Worm (Caenorhabditis elegans) whole organism, L1 larva: ENCODE data around the gene mdt-26.

ENCODE experiments used
- C34B4.2 ChIP-seq: sonication (generic microtip); optimal IDR thresholded peaks from 2 replicates; lab custom pipeline; 2017; ENCODE audit warnings: mild to moderate bottlenecking, missing genetic modification characterization, missing compliant biosample characterization
- F16B12.6 ChIP-seq: fragments of 150-350 bp; optimal IDR thresholded peaks from 2 replicates; lab custom pipeline; 2014; ENCODE audit warnings: missing biosample characterization, missing genetic modification characterization
- Y116A8C.19 ChIP-seq: sonication (generic microtip); optimal IDR thresholded peaks from 2 replicates; lab custom pipeline; 2016; ENCODE audit warnings: missing compliant biosample characterization, missing genetic modification characterization, borderline replicate concordance
- aha-1 ChIP-seq: fragments of 150-350 bp; optimal IDR thresholded peaks from 2 replicates; lab custom pipeline; 2014; ENCODE audit warnings: missing biosample characterization, missing genetic modification characterization
- aly-2 ChIP-seq: fragments of 150-350 bp; optimal IDR thresholded peaks from 2 replicates; lab custom pipeline; 2014; ENCODE audit warnings: missing biosample characterization, missing genetic modification characterization
- ama-1 ChIP-seq: fragments of 150-350 bp; optimal IDR thresholded peaks from 2 replicates; lab custom pipeline; 2014
- ceh-63 ChIP-seq: fragments of 200-800 bp; sonication (Bioruptor generic); optimal IDR thresholded peaks from 2 replicates; lab custom pipeline; 2018; ENCODE audit warnings: mild to moderate bottlenecking, missing genetic modification characterization, missing compliant biosample characterization
- ceh-82 ChIP-seq, 3 experiments: fragments of 150-350 bp in 1 of 3; sonication (generic microtip) in 2 of 3; optimal IDR thresholded peaks; 2 replicates each; lab custom pipeline; 2014 to 2017; ENCODE audit warnings: missing biosample characterization in 3 of 3, missing genetic modification characterization in 3 of 3
- ceh-88 ChIP-seq: fragments of 200-800 bp; sonication (Bioruptor generic); IDR thresholded peaks from 2 replicates; pipeline ENCODE4 v1.3.6; 2022; ENCODE audit warnings: missing genetic modification characterization, missing compliant biosample characterization
- ceh-90 ChIP-seq: sonication (generic microtip); optimal IDR thresholded peaks from 2 replicates; lab custom pipeline; 2016; ENCODE audit warnings: missing genetic modification characterization, missing compliant biosample characterization
- ces-1 ChIP-seq: fragments of 150-350 bp; optimal IDR thresholded peaks from 2 replicates; lab custom pipeline; 2014; ENCODE audit warnings: missing biosample characterization, missing genetic modification reagents, missing genetic modification characterization
- dsc-1 ChIP-seq: sonication (generic microtip); optimal IDR thresholded peaks from 2 replicates; lab custom pipeline; 2016; ENCODE audit warnings: mild to moderate bottlenecking, missing genetic modification characterization, missing compliant biosample characterization
- efl-3 ChIP-seq: fragments of 200-800 bp; sonication (Bioruptor generic); optimal IDR thresholded peaks from 2 replicates; lab custom pipeline; 2018; ENCODE audit warnings: mild to moderate bottlenecking, missing genetic modification characterization, missing compliant biosample characterization
- egl-13 ChIP-seq: sonication (generic microtip); optimal IDR thresholded peaks from 2 replicates; lab custom pipeline; 2016; ENCODE audit warnings: missing genotype, missing genetic modification reagents, missing genetic modification characterization, missing compliant biosample characterization
- egl-27 ChIP-seq, 2 experiments: fragments of 150-350 bp in 1 of 2; sonication (generic microtip); optimal IDR thresholded peaks; 3 replicates each; lab custom pipeline; 2017 to 2018; ENCODE audit warnings: missing biosample characterization in 2 of 2, missing genetic modification characterization in 2 of 2, missing genetic modification reagents in 2 of 2
- elt-3 ChIP-seq, 6 experiments: fragments of 150-350 bp in 1 of 6; sonication (generic microtip); optimal IDR thresholded peaks; 2 replicates each; lab custom pipeline; 2017 to 2018; ENCODE audit warnings: missing biosample characterization in 6 of 6, missing genetic modification characterization in 6 of 6, inconsistent platforms in 1 of 6
- ets-5 ChIP-seq: fragments of 200-800 bp; sonication (Bioruptor generic); IDR thresholded peaks from 2 replicates; pipeline ENCODE4 v1.3.6; 2022; ENCODE audit warnings: missing genetic modification characterization, missing compliant biosample characterization
- fkh-10 ChIP-seq: sonication (generic microtip); optimal IDR thresholded peaks from 2 replicates; lab custom pipeline; 2017; ENCODE audit warnings: missing biosample characterization, missing genetic modification reagents, missing genetic modification characterization
- fkh-4 ChIP-seq: sonication (generic microtip); optimal IDR thresholded peaks from 2 replicates; lab custom pipeline; 2016; ENCODE audit warnings: missing compliant biosample characterization, missing genetic modification characterization, borderline replicate concordance
- grh-1 ChIP-seq: fragments of 200-800 bp; sonication (Bioruptor generic); IDR thresholded peaks from 2 replicates; pipeline ENCODE4 v1.3.6; 2022; ENCODE audit warnings: missing genetic modification reagents, missing genetic modification characterization, missing compliant biosample characterization
- hlh-17 ChIP-seq: fragments of 200-800 bp; sonication (Bioruptor generic); optimal IDR thresholded peaks from 2 replicates; lab custom pipeline; 2018; ENCODE audit warnings: missing genetic modification characterization, mild to moderate bottlenecking, missing compliant biosample characterization, moderate library complexity, borderline replicate concordance
- hlh-4 ChIP-seq: sonication (generic microtip); optimal IDR thresholded peaks from 2 replicates; lab custom pipeline; 2016; ENCODE audit warnings: mild to moderate bottlenecking, missing genetic modification characterization, missing compliant biosample characterization
- hpl-2 ChIP-seq: fragments of 150-350 bp; optimal IDR thresholded peaks from 2 replicates; lab custom pipeline; 2014; ENCODE audit warnings: missing biosample characterization, missing genetic modification reagents, missing genetic modification characterization
- irx-1 ChIP-seq: sonication (generic microtip); optimal IDR thresholded peaks from 2 replicates; lab custom pipeline; 2016; ENCODE audit warnings: missing genetic modification characterization, missing compliant biosample characterization
- isw-1 ChIP-seq: fragments of 200-800 bp; sonication (Bioruptor generic); IDR thresholded peaks from 2 replicates; pipeline ENCODE4 v1.3.6; 2022; ENCODE audit warnings: missing genetic modification characterization, missing compliant biosample characterization
- jun-1 ChIP-seq: fragments of 150-350 bp; optimal IDR thresholded peaks from 2 replicates; lab custom pipeline; 2014; ENCODE audit warnings: missing biosample characterization, missing genetic modification reagents, missing genetic modification characterization
- lin-13 ChIP-seq: fragments of 150-350 bp; optimal IDR thresholded peaks from 2 replicates; lab custom pipeline; 2014; ENCODE audit warnings: missing biosample characterization, missing genetic modification reagents, missing genetic modification characterization
- lin-14 ChIP-seq: fragments of 200-800 bp; sonication (Bioruptor generic); optimal IDR thresholded peaks from 2 replicates; lab custom pipeline; 2018; ENCODE audit warnings: mild to moderate bottlenecking, missing genetic modification characterization, moderate library complexity, missing compliant biosample characterization
- lin-35 ChIP-seq, 2 experiments: fragments of 150-350 bp; optimal IDR thresholded peaks; 2 replicates each; lab custom pipeline; 2014; ENCODE audit warnings: missing biosample characterization in 2 of 2, missing genetic modification characterization in 2 of 2, missing genetic modification reagents in 2 of 2
- lin-39 ChIP-seq: fragments of 150-350 bp; optimal IDR thresholded peaks from 2 replicates; lab custom pipeline; 2014; ENCODE audit warnings: missing biosample characterization, missing genetic modification reagents, missing genetic modification characterization
- mef-2 ChIP-seq: fragments of 150-350 bp; optimal IDR thresholded peaks from 2 replicates; lab custom pipeline; 2014; ENCODE audit warnings: missing biosample characterization, missing genetic modification characterization
- nhr-11 ChIP-seq: fragments of 150-350 bp; optimal IDR thresholded peaks from 2 replicates; lab custom pipeline; 2014; ENCODE audit warnings: missing biosample characterization, missing genetic modification characterization
- nhr-12 ChIP-seq: sonication (generic microtip); optimal IDR thresholded peaks from 2 replicates; lab custom pipeline; 2017; ENCODE audit warnings: missing biosample characterization, missing genetic modification characterization
- nhr-19 ChIP-seq: fragments of 200-800 bp; sonication (Bioruptor generic); conservative IDR thresholded peaks from 2 replicates; pipeline ENCODE4 v1.3.6; 2022; ENCODE audit warnings: missing genetic modification characterization, missing compliant biosample characterization
- nhr-237 ChIP-seq: fragments of 150-350 bp; optimal IDR thresholded peaks from 2 replicates; lab custom pipeline; 2014; ENCODE audit warnings: missing biosample characterization, missing genetic modification characterization
- nhr-28 ChIP-seq: fragments of 150-350 bp; optimal IDR thresholded peaks from 2 replicates; lab custom pipeline; 2014; ENCODE audit warnings: missing biosample characterization, missing genetic modification characterization
- nhr-47 ChIP-seq: sonication (generic microtip); optimal IDR thresholded peaks from 2 replicates; lab custom pipeline; 2016; ENCODE audit warnings: mild to moderate bottlenecking, missing genetic modification characterization, moderate library complexity, missing compliant biosample characterization
- nhr-84 ChIP-seq: sonication (generic microtip); optimal IDR thresholded peaks from 2 replicates; lab custom pipeline; 2017; ENCODE audit warnings: missing biosample characterization, missing genetic modification characterization
- nhr-85 ChIP-seq: sonication (generic microtip); peaks from one replicate; lab custom pipeline; 2016; ENCODE audit warnings: missing genetic modification characterization, inconsistent platforms, missing compliant biosample characterization
- pag-3 ChIP-seq: sonication (generic microtip); optimal IDR thresholded peaks from 2 replicates; lab custom pipeline; 2017; ENCODE audit warnings: missing genetic modification characterization, mild to moderate bottlenecking, missing compliant biosample characterization, antibody characterized with exemption, borderline replicate concordance; ENCODE audit not compliant: insufficient read depth
- pax-3 ChIP-seq: fragments of 200-800 bp; sonication (Bioruptor generic); optimal IDR thresholded peaks from 2 replicates; lab custom pipeline; 2018; ENCODE audit warnings: mild to moderate bottlenecking, missing genetic modification characterization, moderate library complexity, missing compliant biosample characterization
- pqm-1 ChIP-seq: sonication (generic microtip); optimal IDR thresholded peaks from 3 replicates; lab custom pipeline; 2017; ENCODE audit warnings: missing biosample characterization, missing genetic modification characterization
- rnt-1 ChIP-seq: sonication (generic microtip); optimal IDR thresholded peaks from 2 replicates; lab custom pipeline; 2016; ENCODE audit warnings: mild to moderate bottlenecking, missing genetic modification characterization, moderate library complexity, missing compliant biosample characterization
- snu-23 ChIP-seq: sonication (generic microtip); optimal IDR thresholded peaks from 2 replicates; lab custom pipeline; 2016; ENCODE audit warnings: missing genetic modification characterization, missing compliant biosample characterization
- sox-4 ChIP-seq: sonication (generic microtip); optimal IDR thresholded peaks from 2 replicates; lab custom pipeline; 2016; ENCODE audit warnings: missing genetic modification characterization, missing compliant biosample characterization
- sup-37 ChIP-seq: fragments of 200-800 bp; sonication (Bioruptor generic); optimal IDR thresholded peaks from 2 replicates; lab custom pipeline; 2018; ENCODE audit warnings: mild to moderate bottlenecking, missing genetic modification characterization, missing compliant biosample characterization
- unc-30 ChIP-seq: sonication (generic microtip); optimal IDR thresholded peaks from 2 replicates; lab custom pipeline; 2017; ENCODE audit warnings: missing biosample characterization, missing genetic modification characterization
- unc-62 ChIP-seq: fragments of 150-350 bp; optimal IDR thresholded peaks from 2 replicates; lab custom pipeline; 2014; ENCODE audit warnings: missing biosample characterization, missing genetic modification reagents, missing genetic modification characterization
- unc-98 ChIP-seq: fragments of 200-800 bp; sonication (Bioruptor generic); IDR thresholded peaks from 2 replicates; pipeline ENCODE4 v1.3.6; 2022; ENCODE audit warnings: missing genetic modification characterization, missing compliant biosample characterization
- xbp-1 ChIP-seq: sonication (generic microtip); optimal IDR thresholded peaks from 2 replicates; lab custom pipeline; 2016; ENCODE audit warnings: missing genetic modification characterization, missing compliant biosample characterization
- zip-4 ChIP-seq: fragments of 200-800 bp; sonication (Bioruptor generic); optimal IDR thresholded peaks from 2 replicates; lab custom pipeline; 2018; ENCODE audit warnings: mild to moderate bottlenecking, missing genetic modification characterization, moderate library complexity, missing compliant biosample characterization
- ztf-11 ChIP-seq, 2 experiments: sonication (generic microtip); optimal IDR thresholded peaks; 2 replicates each; lab custom pipeline; 2016 to 2017; ENCODE audit warnings: missing genetic modification characterization in 2 of 2, missing biosample characterization in 1 of 2, missing compliant biosample characterization in 1 of 2
- ztf-4 ChIP-seq: fragments of 150-350 bp; optimal IDR thresholded peaks from 2 replicates; lab custom pipeline; 2014; ENCODE audit warnings: missing biosample characterization, missing genetic modification characterization

Gene mdt-26

ce11 chrII:5661735-5662177 is 775 bp downstream of the mdt-26 start:
- TF ChIP-seq Y116A8C.19 (tag; lab: Kevin White, UChicago) (no peak), fkh-10 (GFP tag; lab: Kevin White, UChicago) (peak; percentile 66), jun-1 (tag; lab: Kevin White, UChicago) (peak; percentile 62), lin-39 (tag; lab: Kevin White, UChicago) (no peak), nhr-84 (tag; lab: Kevin White, UChicago) (peak; percentile 66), sup-37 (GFP tag; lab: Kevin White, UChicago) (no peak), irx-1 (tag; lab: Kevin White, UChicago) (peak; percentile 23), lin-14 (GFP tag; lab: Kevin White, UChicago) (peak; percentile 88), mef-2 (tag; lab: Kevin White, UChicago) (peak; percentile 76), isw-1 (GFP tag; lab: Robert Waterston, UW) (peak; percentile 75), ceh-88 (peak; percentile 85), nhr-47 (peak; percentile 85), ceh-63 (GFP tag; lab: Kevin White, UChicago) (no peak), efl-3 (GFP tag; lab: Kevin White, UChicago) (no peak), nhr-11 (tag; lab: Kevin White, UChicago) (peak; percentile 25), unc-30 (tag; lab: Kevin White, UChicago) (no peak), pqm-1 (tag; lab: Kevin White, UChicago) (peak; percentile 41), aha-1 (tag; lab: Kevin White, UChicago) (no peak), xbp-1 (peak; percentile 82), nhr-85 (tag; lab: Kevin White, UChicago) (peak; percentile 88), egl-27 (tag; optimal IDR thresholded peaks at IDR 0.05; lab: Kevin White, UChicago) (peak in 1 of 2 experiments; percentile 2), ztf-4 (tag; lab: Kevin White, UChicago) (peak; percentile 98), sox-4 (tag; lab: Kevin White, UChicago) (peak; percentile 48), nhr-28 (tag; lab: Kevin White, UChicago) (no peak), lin-35 (GFP tag; optimal IDR thresholded peaks at IDR 0.05; lab: Kevin White, UChicago) (peak; percentile 75 to 77), nhr-237 (peak; percentile 47), pax-3 (tag; lab: Kevin White, UChicago) (peak; percentile 86), F16B12.6 (tag; lab: Kevin White, UChicago) (peak; percentile 31), lin-13 (peak; percentile 73), pag-3 (tag; lab: Kevin White, UChicago) (no peak), ztf-11 (tag; optimal IDR thresholded peaks at IDR 0.05; lab: Kevin White, UChicago) (peak in 1 of 2 experiments; percentile 77), snu-23 (GFP tag; lab: Kevin White, UChicago) (peak; percentile 88), nhr-19 (peak; percentile 84), hlh-17 (no peak), dsc-1 (tag; lab: Kevin White, UChicago) (peak; percentile 76), aly-2 (tag; lab: Kevin White, UChicago) (peak; percentile 66), zip-4 (GFP tag; lab: Kevin White, UChicago) (peak; percentile 45), fkh-4 (peak; percentile 26), ceh-90 (no peak), hpl-2 (GFP tag; lab: Kevin White, UChicago) (no peak), grh-1 (GFP tag; lab: Robert Waterston, UW) (peak; percentile 73), unc-98 (GFP tag; lab: Robert Waterston, UW) (no peak), ces-1 (peak; percentile 67), ama-1 (lab: Kevin White, UChicago) (peak; percentile 99), ets-5 (GFP tag; lab: Robert Waterston, UW) (no peak), C34B4.2 (tag; lab: Kevin White, UChicago) (no peak), hlh-4 (tag; lab: Kevin White, UChicago) (no peak), elt-3 (tag; optimal IDR thresholded peaks at IDR 0.05; lab: Kevin White, UChicago) (peak in 1 of 6 experiments; percentile 43), egl-13 (tag; lab: Kevin White, UChicago) (peak; percentile 78), rnt-1 (peak; percentile 79), nhr-12 (no peak), unc-62 (no peak), ceh-82 (tag; optimal IDR thresholded peaks at IDR 0.05; lab: Kevin White, UChicago) (peak; percentile 76 to 92 (median 90))
